ENCODE assay signal across 3 worm cellular contexts in genomic region chrIII:3954220-3954619, ce11.
TF ChIP-seq lines count a peak whose summit lies in the region.

No protein-coding gene starts in this region.

TF ChIP-seq in whole organism, L1 larva, 84 proteins besides CTCF, POLR2A, EP300 and RAD21 (continued from another document and continues in another):
- TF ChIP-seq fkh-4 (tag; optimal IDR thresholded peaks at IDR 0.05; lab: Kevin White, UChicago; ENCODE audit: borderline replicate concordance) (no peak), rnt-1 (tag; optimal IDR thresholded peaks at IDR 0.05; lab: Kevin White, UChicago) (peak; percentile 34), fkh-8 (tag; optimal IDR thresholded peaks at IDR 0.05; lab: Kevin White, UChicago) (peak; percentile 67), lin-14 (GFP tag; optimal IDR thresholded peaks at IDR 0.05; lab: Kevin White, UChicago) (peak; percentile 90), tlp-1 (tag; optimal IDR thresholded peaks at IDR 0.05; lab: Kevin White, UChicago) (no peak), nhr-90 (tag; optimal IDR thresholded peaks at IDR 0.05; lab: Kevin White, UChicago; ENCODE audit: poor library complexity) (no peak), hlh-4 (tag; optimal IDR thresholded peaks at IDR 0.05; lab: Kevin White, UChicago) (no peak), aha-1 (tag; optimal IDR thresholded peaks at IDR 0.05; lab: Kevin White, UChicago) (no peak), nhr-47 (tag; optimal IDR thresholded peaks at IDR 0.05; lab: Kevin White, UChicago) (peak; percentile 42), aly-2 (tag; optimal IDR thresholded peaks at IDR 0.05; lab: Kevin White, UChicago) (no peak), mdl-1 (tag; optimal IDR thresholded peaks at IDR 0.05; lab: Kevin White, UChicago) (peak in 1 of 2 experiments; percentile 90), hlh-17 (GFP tag; optimal IDR thresholded peaks at IDR 0.05; lab: Kevin White, UChicago; ENCODE audit: borderline replicate concordance) (no peak), unc-98 (GFP tag; IDR thresholded peaks at IDR 0.05; lab: Robert Waterston, UW) (no peak), unc-130 (tag; optimal IDR thresholded peaks at IDR 0.05; lab: Kevin White, UChicago) (peak; percentile 54), fos-1 (tag; optimal IDR thresholded peaks at IDR 0.05; lab: Kevin White, UChicago) (no peak), ama-1 (optimal IDR thresholded peaks at IDR 0.05; lab: Kevin White, UChicago) (peak; percentile 59), sup-37 (GFP tag; optimal IDR thresholded peaks at IDR 0.05; lab: Kevin White, UChicago) (no peak), ceh-8 (GFP tag; optimal IDR thresholded peaks at IDR 0.05; lab: Kevin White, UChicago) (peak; percentile 37), jun-1 (tag; optimal IDR thresholded peaks at IDR 0.05; lab: Kevin White, UChicago) (no peak), lsy-2 (tag; optimal IDR thresholded peaks at IDR 0.05; lab: Kevin White, UChicago) (peak; percentile 42 to 58), isw-1 (GFP tag; IDR thresholded peaks at IDR 0.05; lab: Robert Waterston, UW) (no peak), nhr-85 (tag; lab: Kevin White, UChicago) (no peak), lin-15B (tag; optimal IDR thresholded peaks at IDR 0.05; lab: Kevin White, UChicago) (no peak), lin-39 (tag; optimal IDR thresholded peaks at IDR 0.05; lab: Kevin White, UChicago) (no peak), C04F5.9 (tag; optimal IDR thresholded peaks at IDR 0.05; lab: Kevin White, UChicago) (no peak), fkh-10 (GFP tag; optimal IDR thresholded peaks at IDR 0.05; lab: Kevin White, UChicago) (no peak), sptf-1 (tag; optimal IDR thresholded peaks at IDR 0.05; lab: Kevin White, UChicago) (no peak), alr-1 (tag; optimal IDR thresholded peaks at IDR 0.05; lab: Kevin White, UChicago; ENCODE audit: borderline replicate concordance) (no peak), egl-13 (tag; optimal IDR thresholded peaks at IDR 0.05; lab: Kevin White, UChicago) (no peak), ztf-4 (tag; optimal IDR thresholded peaks at IDR 0.05; lab: Kevin White, UChicago) (peak; percentile 70), lin-35 (GFP tag; optimal IDR thresholded peaks at IDR 0.05; lab: Kevin White, UChicago) (peak; percentile 20 to 70), xbp-1 (tag; optimal IDR thresholded peaks at IDR 0.05; lab: Kevin White, UChicago) (peak; percentile 9), ztf-11 (tag; optimal IDR thresholded peaks at IDR 0.05; lab: Kevin White, UChicago) (peak in 1 of 2 experiments; percentile 8), efl-1 (optimal IDR thresholded peaks at IDR 0.05; lab: Kevin White, UChicago) (peak in 1 of 2 experiments; percentile 30), efl-1 (GFP tag; optimal IDR thresholded peaks at IDR 0.05 in 1 of 2; lab: Kevin White, UChicago) (peak in 1 of 2 experiments; percentile 90), pag-3 (tag; optimal IDR thresholded peaks at IDR 0.05; lab: Kevin White, UChicago; ENCODE audit: borderline replicate concordance, insufficient read depth) (no peak), skn-1 (tag; optimal IDR thresholded peaks at IDR 0.05; lab: Kevin White, UChicago) (no peak), lin-13 (GFP tag; optimal IDR thresholded peaks at IDR 0.05; lab: Kevin White, UChicago) (peak; percentile 19), vab-15 (tag; optimal IDR thresholded peaks at IDR 0.05; lab: Kevin White, UChicago) (peak; percentile 29), ceh-82 (tag; optimal IDR thresholded peaks at IDR 0.05; lab: Kevin White, UChicago) (peak in 1 of 3 experiments; percentile 8), pax-3 (tag; optimal IDR thresholded peaks at IDR 0.05; lab: Kevin White, UChicago) (peak; percentile 57), dsc-1 (tag; optimal IDR thresholded peaks at IDR 0.05; lab: Kevin White, UChicago) (peak; percentile 46), irx-1 (tag; optimal IDR thresholded peaks at IDR 0.05; lab: Kevin White, UChicago) (peak; percentile 25), snpc-4 (tag; optimal IDR thresholded peaks at IDR 0.05; lab: Kevin White, UChicago) (no peak)

TF ChIP-seq in whole organism, L2 larva, 48 proteins besides CTCF, POLR2A, EP300 and RAD21 (continued from another document):
- TF ChIP-seq sma-9 (GFP tag; optimal IDR thresholded peaks at IDR 0.05; lab: Kevin White, UChicago), result peak; percentile 78
- TF ChIP-seq sma-9 (tag; optimal IDR thresholded peaks at IDR 0.05; lab: Kevin White, UChicago), result no peak
- TF ChIP-seq unc-62 (GFP tag; optimal IDR thresholded peaks at IDR 0.05; lab: Kevin White, UChicago), result no peak
- TF ChIP-seq nhr-129 (tag; optimal IDR thresholded peaks at IDR 0.05; lab: Kevin White, UChicago), result peak; percentile 81
- peak in 1 of 2 experiments; percentile 76 for TF ChIP-seq lsy-2 (tag; optimal IDR thresholded peaks at IDR 0.05; lab: Kevin White, UChicago)
- peak; percentile 46 for TF ChIP-seq nhr-25 (tag; optimal IDR thresholded peaks at IDR 0.05; lab: Kevin White, UChicago)
- no peak for TF ChIP-seq nhr-23 (tag; optimal IDR thresholded peaks at IDR 0.05; lab: Kevin White, UChicago)
- no peak for TF ChIP-seq ceh-16 (tag; optimal IDR thresholded peaks at IDR 0.05; lab: Kevin White, UChicago)
- no peak for TF ChIP-seq elt-3 (tag; optimal IDR thresholded peaks at IDR 0.05; lab: Kevin White, UChicago)

TF ChIP-seq in whole organism, L4 larva, 104 proteins besides CTCF, POLR2A, EP300 and RAD21 (continued from another document):
- TF ChIP-seq mxl-3 (GFP tag; optimal IDR thresholded peaks at IDR 0.05; lab: Kevin White, UChicago), result peak; percentile 55
- TF ChIP-seq mdl-1 (tag; optimal IDR thresholded peaks at IDR 0.05; lab: Kevin White, UChicago), result peak; percentile 70 to 84
- peak; percentile 47; the same call in 1 of the 2 replicates for TF ChIP-seq ctbp-1 (GFP tag; IDR thresholded peaks at IDR 0.05; lab: Robert Waterston, UW)
- TF ChIP-seq mep-1 (tag; optimal IDR thresholded peaks at IDR 0.05; lab: Kevin White, UChicago), result peak; percentile 49
- TF ChIP-seq aha-1 (tag; lab: Kevin White, UChicago), result peak; percentile 96
- peak; percentile 96 for TF ChIP-seq hlh-30 (tag; optimal IDR thresholded peaks at IDR 0.05; lab: Kevin White, UChicago; ENCODE audit: insufficient read depth)
- no peak for TF ChIP-seq lin-38 (GFP tag; IDR thresholded peaks at IDR 0.05; lab: Robert Waterston, UW)
TF ChIP-seq in whole organism, L4 larva: peak in this region for 16.
